Worm (Caenorhabditis elegans) whole organism, midembryonic: ENCODE measurements around the gene stc-1.

Source experiments
- T22C8.4 ChIP-seq: fragments of 200-800 bp; sonication (Bioruptor generic); IDR thresholded peaks from 2 replicates; pipeline ENCODE4 v1.3.6; 2022; ENCODE audit warnings: missing genetic modification characterization, missing compliant biosample characterization
- cog-1 ChIP-seq: sonication (generic microtip); optimal IDR thresholded peaks from 2 replicates; lab custom pipeline; 2016; ENCODE audit warnings: missing genetic modification characterization, missing compliant biosample characterization
- flt-1 ChIP-seq: fragments of 200-800 bp; sonication (Bioruptor generic); IDR thresholded peaks from 2 replicates; pipeline ENCODE4 v1.3.6; 2022; ENCODE audit warnings: missing genetic modification characterization, missing compliant biosample characterization
- klf-2 ChIP-seq: fragments of 200-800 bp; sonication (Bioruptor generic); conservative IDR thresholded peaks from 2 replicates; pipeline ENCODE4 v1.3.6; 2022; ENCODE audit warnings: missing genetic modification reagents, missing genetic modification characterization, missing compliant biosample characterization
- med-1 ChIP-seq: sonication (generic microtip); optimal IDR thresholded peaks from 2 replicates; lab custom pipeline; 2017; ENCODE audit warnings: missing genetic modification characterization, mild to moderate bottlenecking, missing compliant biosample characterization, antibody characterized with exemption, missing genetic modification reagents; ENCODE audit not compliant: insufficient read depth
- ref-1 ChIP-seq: fragments of 200-800 bp; sonication (Bioruptor generic); conservative IDR thresholded peaks from 2 replicates; pipeline ENCODE4 v1.3.6; 2022; ENCODE audit warnings: missing genetic modification reagents, missing genetic modification characterization, missing compliant biosample characterization
- tab-1 ChIP-seq: fragments of 200-800 bp; sonication (Bioruptor generic); IDR thresholded peaks from 2 replicates; pipeline ENCODE4 v1.3.6; 2022; ENCODE audit warnings: missing genetic modification characterization, missing compliant biosample characterization
- ztf-23 ChIP-seq: fragments of 200-800 bp; sonication (Bioruptor generic); IDR thresholded peaks from 2 replicates; pipeline ENCODE4 v1.3.6; 2022; ENCODE audit warnings: missing genetic modification reagents, missing genetic modification characterization, missing compliant biosample characterization
- ztf-29 ChIP-seq: fragments of 200-800 bp; sonication (Bioruptor generic); IDR thresholded peaks from 2 replicates; pipeline ENCODE4 v1.3.6; 2022; ENCODE audit warnings: missing genetic modification reagents, missing genetic modification characterization, missing compliant biosample characterization

Gene stc-1

DNA sequence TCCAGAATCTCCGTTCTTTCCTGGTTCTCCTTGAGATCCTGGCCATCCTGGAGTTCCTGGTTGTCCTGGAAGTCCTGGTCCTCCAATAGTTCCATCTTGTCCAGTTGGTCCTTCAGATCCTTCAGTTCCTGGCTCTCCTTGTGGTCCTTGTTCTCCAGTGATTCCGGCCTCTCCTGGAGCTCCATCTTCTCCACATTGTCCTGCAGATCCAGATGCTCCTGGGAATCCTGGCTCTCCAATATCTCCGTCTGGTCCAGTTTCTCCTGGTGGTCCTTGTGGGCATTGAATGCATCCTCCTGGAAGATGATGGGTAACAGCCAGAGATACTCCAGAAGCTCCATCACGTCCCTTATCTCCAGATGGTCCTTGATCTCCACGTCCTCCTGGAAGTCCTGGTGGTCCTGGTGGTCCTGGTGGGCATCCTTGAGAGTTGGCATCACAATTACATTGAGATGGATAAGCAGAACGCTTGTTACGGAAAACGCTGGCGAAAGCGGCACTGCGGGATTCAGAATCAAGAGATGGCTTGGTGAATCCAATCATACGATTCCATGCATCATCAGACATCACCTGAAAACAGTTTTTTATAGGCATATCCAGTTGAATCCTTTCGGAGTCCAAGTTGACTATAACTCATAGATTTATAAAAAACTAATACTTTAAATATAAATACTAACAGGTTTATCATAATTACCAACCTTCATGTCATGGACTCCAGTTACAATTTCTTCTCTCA, 2.5 kb upstream of the stc-1 start:
- TF ChIP-seq med-1 (GFP tag; lab: Kevin White, UChicago): no peak

DNA sequence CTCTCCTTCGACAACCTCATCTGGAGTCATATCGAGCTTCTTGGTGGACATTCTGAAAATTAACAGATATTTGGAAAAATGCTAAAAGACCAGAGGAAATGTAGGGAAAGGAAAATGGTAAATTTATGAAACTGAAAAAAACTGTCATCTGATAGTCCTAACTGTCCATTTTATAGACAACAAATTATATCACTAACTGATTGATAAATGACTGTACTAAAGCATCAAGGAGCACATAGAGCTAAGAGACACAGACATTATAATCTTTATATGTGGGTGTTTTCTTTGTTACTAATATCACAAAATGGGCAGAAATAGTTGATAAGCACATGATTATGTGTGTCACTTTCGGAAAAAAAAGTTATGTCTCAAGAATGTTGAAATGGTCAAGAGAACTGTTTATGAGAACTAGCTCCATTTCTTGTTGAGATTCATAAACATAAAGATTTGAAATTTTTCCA, 897 bp upstream of the stc-1 start, which contains the start of gene F54C9.3:
TSS of gene F54C9.3 (minus strand) at position 51 of the 461 bp plus-strand sequence.
- no peak for TF ChIP-seq klf-2 (GFP tag; lab: Robert Waterston, UW)
- TF ChIP-seq ztf-23 (GFP tag; lab: Robert Waterston, UW): no peak
- no peak for TF ChIP-seq tab-1 (GFP tag; lab: Robert Waterston, UW)
- TF ChIP-seq cog-1 (tag; lab: Kevin White, UChicago): no peak
- TF ChIP-seq ztf-29 (GFP tag; lab: Robert Waterston, UW): no peak
- TF ChIP-seq med-1 (GFP tag; lab: Kevin White, UChicago): no peak
- no peak for TF ChIP-seq ref-1 (GFP tag; lab: Robert Waterston, UW)
- TF ChIP-seq T22C8.4: no peak
- TF ChIP-seq flt-1 (GFP tag; lab: Robert Waterston, UW): no peak

DNA sequence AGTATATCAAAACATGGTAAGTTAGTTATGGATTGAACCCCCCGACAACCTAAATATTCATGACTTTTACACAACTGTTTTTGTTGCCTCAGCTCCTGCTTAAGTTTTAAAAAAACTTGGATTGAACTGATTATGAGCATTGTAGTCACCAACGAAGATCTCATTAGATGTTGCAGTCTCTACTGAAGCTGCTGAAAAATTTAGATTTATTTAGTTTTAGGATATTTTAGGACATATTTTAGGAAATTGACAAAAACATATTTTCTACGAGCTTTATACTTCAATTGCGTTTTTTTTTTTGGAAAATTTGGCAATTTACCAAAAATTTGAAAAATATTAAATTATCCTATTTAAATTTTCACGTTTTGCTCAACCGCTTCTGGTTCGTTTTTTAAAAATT, 3.9 kb downstream of the stc-1 start, which contains the start of gene F54C9.14:
TSS of gene F54C9.14 (plus strand) at position 301 of the 400 bp plus-strand sequence.
- no peak for TF ChIP-seq T22C8.4
- no peak for TF ChIP-seq ref-1 (GFP tag; lab: Robert Waterston, UW)
- TF ChIP-seq ztf-23 (GFP tag; lab: Robert Waterston, UW): no peak
- no peak for TF ChIP-seq tab-1 (GFP tag; lab: Robert Waterston, UW)
- TF ChIP-seq cog-1 (tag; lab: Kevin White, UChicago): no peak
- no peak for TF ChIP-seq flt-1 (GFP tag; lab: Robert Waterston, UW)
- no peak for TF ChIP-seq klf-2 (GFP tag; lab: Robert Waterston, UW)
- no peak for TF ChIP-seq ztf-29 (GFP tag; lab: Robert Waterston, UW)
- TF ChIP-seq med-1 (GFP tag; lab: Kevin White, UChicago): no peak

- TF ChIP-seq flt-1 (GFP tag; lab: Robert Waterston, UW): peak; percentile 89
- TF ChIP-seq ztf-23 (GFP tag; lab: Robert Waterston, UW): peak; percentile 92
- 0 out of 2 replicates have a peak, but pooled peaks have one; percentile 51 for TF ChIP-seq klf-2 (GFP tag; lab: Robert Waterston, UW)
- peak; percentile 52 for TF ChIP-seq T22C8.4
- TF ChIP-seq ref-1 (GFP tag; lab: Robert Waterston, UW): peak; percentile 46
- TF ChIP-seq med-1 (GFP tag; lab: Kevin White, UChicago): no peak
- TF ChIP-seq ztf-29 (GFP tag; lab: Robert Waterston, UW): peak; percentile 16; the same call in 1 of the 2 replicates
- peak; percentile 24; the same call in 1 of the 2 replicates for TF ChIP-seq tab-1 (GFP tag; lab: Robert Waterston, UW)
- TF ChIP-seq cog-1 (tag; lab: Kevin White, UChicago): peak; percentile 97
Measured at ce11 chrII:8561227-8561626, 4.7 kb downstream of the stc-1 start, which contains the start of gene iff-2. iff-2 (minus strand) TSS chrII:8561367.

ce11 chrII:8559188-8559587, 6.8 kb downstream of the stc-1 start:
- no peak for TF ChIP-seq tab-1 (GFP tag; lab: Robert Waterston, UW)
- no peak for TF ChIP-seq ztf-29 (GFP tag; lab: Robert Waterston, UW)
- TF ChIP-seq T22C8.4: no peak
- no peak for TF ChIP-seq klf-2 (GFP tag; lab: Robert Waterston, UW)
- TF ChIP-seq ztf-23 (GFP tag; lab: Robert Waterston, UW): no peak
- no peak for TF ChIP-seq flt-1 (GFP tag; lab: Robert Waterston, UW)
- no peak for TF ChIP-seq ref-1 (GFP tag; lab: Robert Waterston, UW)
- TF ChIP-seq med-1 (GFP tag; lab: Kevin White, UChicago): no peak
- TF ChIP-seq cog-1 (tag; lab: Kevin White, UChicago): no peak

DNA sequence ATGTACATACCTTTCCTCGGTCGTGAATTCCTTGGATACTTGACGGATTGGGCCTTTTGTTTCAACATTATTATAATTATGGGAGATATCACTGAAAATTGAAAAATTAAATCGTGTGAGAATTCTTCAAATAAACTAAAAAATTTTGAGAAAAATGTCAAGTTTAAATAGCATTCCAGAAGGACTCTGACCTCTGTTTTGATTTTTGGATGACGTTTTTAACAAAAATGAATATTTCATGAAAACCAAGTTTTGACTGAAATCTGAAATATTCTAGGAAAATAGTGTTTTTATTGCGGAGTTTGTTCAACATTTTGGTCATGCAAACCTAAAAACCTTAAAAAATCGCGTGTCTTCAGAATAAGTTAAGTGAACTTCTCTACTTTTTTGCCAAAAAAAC, 9.8 kb downstream of the stc-1 start, which contains the start of gene glb-27:
TSS of gene glb-27 (minus strand) at position 101 of the 400 bp plus-strand sequence.
- TF ChIP-seq T22C8.4: no peak
- no peak for TF ChIP-seq ref-1 (GFP tag; lab: Robert Waterston, UW)
- no peak for TF ChIP-seq cog-1 (tag; lab: Kevin White, UChicago)
- no peak for TF ChIP-seq med-1 (GFP tag; lab: Kevin White, UChicago)

ce11 chrII:8554568-8554967, 11.4 kb downstream of the stc-1 start:
- no peak for TF ChIP-seq ztf-23 (GFP tag; lab: Robert Waterston, UW)
- TF ChIP-seq ztf-29 (GFP tag; lab: Robert Waterston, UW): no peak
- TF ChIP-seq tab-1 (GFP tag; lab: Robert Waterston, UW): no peak
- no peak for TF ChIP-seq med-1 (GFP tag; lab: Kevin White, UChicago)
- TF ChIP-seq ref-1 (GFP tag; lab: Robert Waterston, UW): no peak
- TF ChIP-seq klf-2 (GFP tag; lab: Robert Waterston, UW): no peak
- TF ChIP-seq flt-1 (GFP tag; lab: Robert Waterston, UW): no peak
- no peak for TF ChIP-seq T22C8.4
- TF ChIP-seq cog-1 (tag; lab: Kevin White, UChicago): no peak

ce11 chrII:8551100-8551499, 14.8 kb downstream of the stc-1 start:
- no peak for TF ChIP-seq ref-1 (GFP tag; lab: Robert Waterston, UW)
- TF ChIP-seq med-1 (GFP tag; lab: Kevin White, UChicago): no peak
- TF ChIP-seq cog-1 (tag; lab: Kevin White, UChicago): no peak
- TF ChIP-seq ztf-29 (GFP tag; lab: Robert Waterston, UW): no peak
- no peak for TF ChIP-seq klf-2 (GFP tag; lab: Robert Waterston, UW)
- no peak for TF ChIP-seq ztf-23 (GFP tag; lab: Robert Waterston, UW)
- no peak for TF ChIP-seq T22C8.4
- no peak for TF ChIP-seq tab-1 (GFP tag; lab: Robert Waterston, UW)
- no peak for TF ChIP-seq flt-1 (GFP tag; lab: Robert Waterston, UW)

- TF ChIP-seq cog-1 (tag; lab: Kevin White, UChicago) (peak; percentile 52), med-1 (GFP tag; lab: Kevin White, UChicago) (peak; percentile 40), flt-1 (GFP tag; lab: Robert Waterston, UW) (peak; percentile 92), ref-1 (GFP tag; lab: Robert Waterston, UW) (peak; percentile 90), ztf-29 (GFP tag; lab: Robert Waterston, UW) (peak; percentile 82), tab-1 (GFP tag; lab: Robert Waterston, UW) (peak; percentile 91), T22C8.4 (peak; percentile 63; the same call in 1 of the 2 replicates), klf-2 (GFP tag; lab: Robert Waterston, UW) (peak; percentile 84), ztf-23 (GFP tag; lab: Robert Waterston, UW) (no peak; the same call in none of the 2 replicates)
Measured at ce11 chrII:8546975-8547374, 19.0 kb downstream of the stc-1 start.
